Fruit fly (Drosophila melanogaster): ENCODE results near the gene RhoGAP15B.

The RhoGAP15B gene

DNA sequence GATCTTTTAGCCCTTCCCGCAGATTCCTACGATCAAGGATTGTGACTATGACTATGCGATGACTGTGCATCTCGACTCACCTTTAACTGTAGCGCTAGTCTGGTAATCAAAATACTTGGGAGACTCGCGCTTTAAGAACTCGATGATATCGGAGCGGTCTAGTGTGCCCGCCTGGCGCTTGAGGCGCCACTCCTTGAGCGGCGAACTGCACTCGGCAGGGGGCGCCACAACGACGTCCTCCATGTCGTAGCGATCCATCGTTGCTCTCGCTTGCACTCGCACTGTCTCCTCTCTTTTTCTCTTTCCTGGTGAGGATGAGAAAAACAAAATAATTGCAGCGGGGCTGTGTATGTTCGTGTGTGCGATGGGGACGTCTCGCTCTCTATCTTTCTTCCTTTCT, 24.3 kb downstream of the RhoGAP15B start (continued):
- TF ChIP-seq CG10209 (GFP tag; optimal IDR thresholded peaks at IDR 0.05), result peak; percentile 23
- no peak for TF ChIP-seq Gug (GFP tag; IDR thresholded peaks at IDR 0.05)
- 0 out of 2 replicates have a peak, but pooled peaks have one; percentile 24 for TF ChIP-seq NFAT (GFP tag; IDR thresholded peaks at IDR 0.05)
- TF ChIP-seq CG10431 (GFP tag; optimal IDR thresholded peaks at IDR 0.05), result peak; percentile 58
- TF ChIP-seq Poxn (GFP tag; IDR thresholded peaks at IDR 0.05), result no peak
- no peak for TF ChIP-seq CG18011 (GFP tag; optimal IDR thresholded peaks at IDR 0.05)
- TF ChIP-seq bcd (GFP tag; optimal IDR thresholded peaks at IDR 0.05), result peak; percentile 32
- no peak for TF ChIP-seq HLH4C (GFP tag; IDR thresholded peaks at IDR 0.05; ENCODE audit: partially characterized antibody)
- TF ChIP-seq NC2α (GFP tag; optimal IDR thresholded peaks at IDR 0.05), result no peak
- TF ChIP-seq Ada2b (GFP tag; IDR thresholded peaks at IDR 0.05), result no peak
- no peak for TF ChIP-seq CG7839 (tag; optimal IDR thresholded peaks at IDR 0.05)
- no peak for TF ChIP-seq so (GFP tag; IDR thresholded peaks at IDR 0.05)
- peak; percentile 50; the same call in 1 of the 2 replicates for TF ChIP-seq vvl (GFP tag; IDR thresholded peaks at IDR 0.05)
- TF ChIP-seq pb (GFP tag; optimal IDR thresholded peaks at IDR 0.05), result peak; percentile 56
- TF ChIP-seq bab2 (GFP tag; optimal IDR thresholded peaks at IDR 0.05), result peak; percentile 5
- TF ChIP-seq CG6813 (GFP tag; optimal IDR thresholded peaks at IDR 0.05), result no peak
- no peak for TF ChIP-seq CG4328 (GFP tag; optimal IDR thresholded peaks at IDR 0.05)
- no peak for TF ChIP-seq CG2678 (tag; optimal IDR thresholded peaks at IDR 0.05)
- no peak for TF ChIP-seq stc (GFP tag; IDR thresholded peaks at IDR 0.05)
- TF ChIP-seq CG6765 (GFP tag; optimal IDR thresholded peaks at IDR 0.05), result no peak
- TF ChIP-seq CG2889 (GFP tag; IDR thresholded peaks at IDR 0.05), result no peak
- TF ChIP-seq CG1602 (GFP tag; optimal IDR thresholded peaks at IDR 0.05), result peak; percentile 7
- peak; percentile 48 for TF ChIP-seq h (optimal IDR thresholded peaks at IDR 0.05)
- no peak for TF ChIP-seq Hand (GFP tag; optimal IDR thresholded peaks at IDR 0.05)
- TF ChIP-seq CG8281 (tag; optimal IDR thresholded peaks at IDR 0.05), result no peak
- TF ChIP-seq CG10321 (GFP tag; IDR thresholded peaks at IDR 0.05), result no peak
- TF ChIP-seq zfh1 (GFP tag; IDR thresholded peaks at IDR 0.05), result peak; percentile 65; the same call in 1 of the 3 replicates
- no peak for TF ChIP-seq D19B (GFP tag; optimal IDR thresholded peaks at IDR 0.05)
- no peak for TF ChIP-seq CG11695 (GFP tag; IDR thresholded peaks at IDR 0.05)
- no peak for TF ChIP-seq CG9215 (GFP tag; IDR thresholded peaks at IDR 0.05)
- no peak for TF ChIP-seq MESR4 (GFP tag; optimal IDR thresholded peaks at IDR 0.05)
- no peak for TF ChIP-seq CG10543 (GFP tag; optimal IDR thresholded peaks at IDR 0.05)
- TF ChIP-seq CG13287 (GFP tag; IDR thresholded peaks at IDR 0.05; ENCODE audit: partially characterized antibody), result no peak

DNA sequence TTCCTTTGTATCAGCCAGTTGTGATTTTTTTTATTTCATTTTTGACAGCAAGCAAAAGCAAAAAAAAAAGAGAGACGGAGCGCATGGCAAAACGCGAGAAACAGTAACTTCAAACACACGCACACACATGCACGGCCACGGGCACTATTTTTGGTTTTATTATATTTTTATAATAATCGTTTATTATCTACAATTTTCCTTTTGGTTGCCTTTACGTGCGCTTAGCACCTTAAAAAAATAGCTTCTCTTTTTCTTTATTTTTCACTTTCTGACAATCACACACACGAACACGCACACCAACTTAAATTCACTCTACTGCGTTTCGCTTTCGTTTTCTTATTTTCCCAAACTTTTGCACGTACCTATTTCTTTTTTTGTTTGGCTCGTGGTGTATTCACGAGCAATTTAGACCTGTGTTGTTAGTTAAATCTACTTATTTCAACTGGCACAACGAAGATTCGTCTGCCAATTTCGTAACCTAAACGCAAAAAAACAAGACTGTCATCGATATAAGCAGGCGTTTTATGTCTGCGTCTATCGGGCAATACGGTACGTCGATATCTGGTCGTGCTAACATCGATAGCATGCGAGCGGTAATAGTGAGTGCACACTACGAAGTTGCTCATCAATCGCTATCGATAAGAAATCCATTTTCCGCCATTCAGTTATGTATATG, 25.2 kb downstream of the RhoGAP15B start, which contains the start of gene Ubr1:
Gene Ubr1 (minus strand): TSS at position 532 of the 676 bp plus-strand sequence.
- TF ChIP-seq fd3F (GFP tag; optimal IDR thresholded peaks at IDR 0.05), result no peak
- no peak for TF ChIP-seq CG2889 (GFP tag; IDR thresholded peaks at IDR 0.05)
- TF ChIP-seq CG9727 (GFP tag; optimal IDR thresholded peaks at IDR 0.05), result peak; percentile 3
- peak; percentile 51 for TF ChIP-seq dm (GFP tag; optimal IDR thresholded peaks at IDR 0.05)
- no peak for TF ChIP-seq sc (optimal IDR thresholded peaks at IDR 0.05)
- no peak for TF ChIP-seq sc (GFP tag; optimal IDR thresholded peaks at IDR 0.05)
- TF ChIP-seq CG10431 (GFP tag; optimal IDR thresholded peaks at IDR 0.05), result no peak
- TF ChIP-seq psq (GFP tag; optimal IDR thresholded peaks at IDR 0.05), result no peak
- TF ChIP-seq CG2678 (tag; optimal IDR thresholded peaks at IDR 0.05), result no peak
- no peak for TF ChIP-seq Doc2 (GFP tag; IDR thresholded peaks at IDR 0.05)
- TF ChIP-seq sisA (GFP tag; IDR thresholded peaks at IDR 0.05), result no peak
- TF ChIP-seq CG17612 (GFP tag; IDR thresholded peaks at IDR 0.05), result no peak
- TF ChIP-seq jigr1 (GFP tag; IDR thresholded peaks at IDR 0.05), result no peak
- TF ChIP-seq NC2α (GFP tag; optimal IDR thresholded peaks at IDR 0.05), result no peak
- no peak; the same call in 2 of the 3 replicates for TF ChIP-seq otp (GFP tag; IDR thresholded peaks at IDR 0.05)
- no peak for TF ChIP-seq usp (GFP tag; optimal IDR thresholded peaks at IDR 0.05)
- no peak for TF ChIP-seq CG6813 (GFP tag; optimal IDR thresholded peaks at IDR 0.05)
- peak; percentile 65 for TF ChIP-seq Abd-B (GFP tag; optimal IDR thresholded peaks at IDR 0.05)
- peak; percentile 8 for TF ChIP-seq repo (GFP tag; optimal IDR thresholded peaks at IDR 0.05)
- no peak for TF ChIP-seq hth (optimal IDR thresholded peaks at IDR 0.05)
- no peak for TF ChIP-seq Hr51 (GFP tag; optimal IDR thresholded peaks at IDR 0.05)
- TF ChIP-seq lab (GFP tag; optimal IDR thresholded peaks at IDR 0.05), result peak; percentile 7
- TF ChIP-seq cas (GFP tag; IDR thresholded peaks at IDR 0.05), result no peak
- peak; percentile 37 for TF ChIP-seq Sin3A (optimal IDR thresholded peaks at IDR 0.05)

Data from whole organism, embryonic.